Fruit fly (Drosophila melanogaster) whole organism, wandering third instar larva: ENCODE results near the gene Fadd.

Experiments
- Abd-B ChIP-seq: fragments of >200 bp; optimal IDR thresholded peaks from 2 replicates; lab custom pipeline; 2017; ENCODE audit warnings: missing biosample characterization, missing genetic modification characterization
- CG32264 ChIP-seq: fragments of 200-800 bp; sonication (Bioruptor generic); optimal IDR thresholded peaks from 2 replicates; lab custom pipeline; 2016; ENCODE audit warnings: missing biosample characterization, missing genetic modification characterization
- CG9705 ChIP-seq: fragments of 200-800 bp; sonication (Bioruptor generic); optimal IDR thresholded peaks from 2 replicates; lab custom pipeline; 2018; ENCODE audit warnings: missing biosample characterization, mild to moderate bottlenecking, missing genetic modification characterization
- CrebA ChIP-seq: fragments of 200-800 bp; sonication (Bioruptor generic); optimal IDR thresholded peaks from 2 replicates; lab custom pipeline; 2016; ENCODE audit warnings: missing biosample characterization, mild to moderate bottlenecking, missing genetic modification characterization, borderline replicate concordance
- Dfd ChIP-seq: fragments of >200 bp; optimal IDR thresholded peaks from 2 replicates; lab custom pipeline; 2017; ENCODE audit warnings: missing biosample characterization, missing genetic modification characterization
- Dif ChIP-seq: fragments of 200-275, 200-300 bp; sonication (Bioruptor generic); optimal IDR thresholded peaks from 2 replicates; lab custom pipeline; 2018; ENCODE audit warnings: missing biosample characterization, missing genetic modification characterization; ENCODE audit not compliant: partially characterized antibody
- GATAd ChIP-seq: sonication (Bioruptor generic); optimal IDR thresholded peaks from 2 replicates; lab custom pipeline; 2016; ENCODE audit warnings: missing biosample characterization, missing genetic modification characterization
- HLH106 ChIP-seq: fragments of 200-800 bp; optimal IDR thresholded peaks from 3 replicates; lab custom pipeline; 2019; ENCODE audit warnings: missing biosample characterization, mild to moderate bottlenecking, missing genetic modification characterization, moderate library complexity
- Hnf4 ChIP-seq: fragments of 200-800 bp; sonication (Bioruptor generic); optimal IDR thresholded peaks from 2 replicates; lab custom pipeline; 2016; ENCODE audit warnings: missing biosample characterization, mild to moderate bottlenecking, missing genetic modification characterization
- Hr78 ChIP-seq: fragments of >200 bp; optimal IDR thresholded peaks from 2 replicates; lab custom pipeline; 2017; ENCODE audit warnings: missing biosample characterization, missing genetic modification characterization
- Hr83 ChIP-seq: fragments of 200-300 bp; sonication (Bioruptor generic); optimal IDR thresholded peaks from 2 replicates; lab custom pipeline; 2016; ENCODE audit warnings: missing biosample characterization, mild to moderate bottlenecking, missing genetic modification characterization, moderate library complexity; ENCODE audit not compliant: poor library complexity, severe bottlenecking
- Jra ChIP-seq: sonication (Bioruptor generic); optimal IDR thresholded peaks from 2 replicates; lab custom pipeline; 2016; ENCODE audit warnings: missing biosample characterization, missing genetic modification characterization
- Mio ChIP-seq: sonication (Bioruptor generic); optimal IDR thresholded peaks from 2 replicates; lab custom pipeline; 2016; ENCODE audit warnings: missing biosample characterization, missing genetic modification characterization
- Myc ChIP-seq: fragments of >200 bp; optimal IDR thresholded peaks from 2 replicates; lab custom pipeline; 2017
- N ChIP-seq: fragments of >200 bp; optimal IDR thresholded peaks from 2 replicates; lab custom pipeline; 2018; ENCODE audit warnings: missing biosample characterization, missing external identifiers, missing genetic modification characterization
- OdsH ChIP-seq: fragments of 200-800 bp; sonication (Bioruptor generic); optimal IDR thresholded peaks from 2 replicates; lab custom pipeline; 2016; ENCODE audit warnings: missing biosample characterization, mild to moderate bottlenecking, missing genetic modification characterization
- Rel ChIP-seq, 2 experiments: fragments of 200-800 bp; sonication (Bioruptor generic) in 1 of 2; optimal IDR thresholded peaks; 2 replicates in 1 of 2; 3 replicates in 1 of 2; lab custom pipeline; 2016 to 2019; ENCODE audit warnings: mild to moderate bottlenecking in 2 of 2, missing biosample characterization in 2 of 2, missing genetic modification characterization in 2 of 2, moderate library complexity in 1 of 2
- Sp1 ChIP-seq: fragments of 200-800 bp; sonication (Bioruptor generic); optimal IDR thresholded peaks from 3 replicates; lab custom pipeline; 2019; ENCODE audit warnings: missing biosample characterization, mild to moderate bottlenecking, missing genetic modification characterization, moderate library complexity
- Vsx2 ChIP-seq: fragments of 200-300, 225-300 bp; sonication (Bioruptor generic); optimal IDR thresholded peaks from 2 replicates; lab custom pipeline; 2018; ENCODE audit warnings: missing biosample characterization, missing genetic modification characterization; ENCODE audit not compliant: partially characterized antibody
- br ChIP-seq: fragments of 200-800 bp; sonication (Bioruptor generic); optimal IDR thresholded peaks from 2 replicates; lab custom pipeline; 2016; ENCODE audit warnings: missing biosample characterization, missing genetic modification characterization
- brk ChIP-seq: fragments of 200-800 bp; sonication (Bioruptor generic); optimal IDR thresholded peaks from 2 replicates; lab custom pipeline; 2016; ENCODE audit warnings: missing biosample characterization, mild to moderate bottlenecking, missing genetic modification characterization
- dl ChIP-seq, 2 experiments: fragments of 175-275, 200-275 bp in 1 of 2; fragments of 200-275 bp in 1 of 2; sonication (Bioruptor generic); optimal IDR thresholded peaks; lab custom pipeline; 2018; ENCODE audit warnings: mild to moderate bottlenecking in 2 of 2, missing biosample characterization in 2 of 2, missing genetic modification characterization in 2 of 2, moderate library complexity in 2 of 2; ENCODE audit not compliant: partially characterized antibody in 2 of 2, insufficient read depth in 1 of 2
- dmrt93B ChIP-seq: fragments of 200-800 bp; sonication (Bioruptor generic); optimal IDR thresholded peaks from 2 replicates; lab custom pipeline; 2018; ENCODE audit warnings: missing biosample characterization, mild to moderate bottlenecking, missing genetic modification characterization
- dsf ChIP-seq: sonication (Bioruptor generic); optimal IDR thresholded peaks from 2 replicates; lab custom pipeline; 2016; ENCODE audit warnings: missing biosample characterization, missing genetic modification characterization, borderline replicate concordance
- ey ChIP-seq: fragments of 200-800 bp; sonication (Bioruptor generic); optimal IDR thresholded peaks from 2 replicates; lab custom pipeline; 2016; ENCODE audit warnings: missing biosample characterization, missing genetic modification characterization
- foxo ChIP-seq, 2 experiments: fragments of 200-800 bp; sonication (Bioruptor generic); optimal IDR thresholded peaks; 2 replicates in 1 of 2; 3 replicates in 1 of 2; lab custom pipeline; 2016 to 2017; ENCODE audit warnings: missing biosample characterization in 2 of 2, missing genetic modification characterization in 2 of 2
- fru ChIP-seq: fragments of 200-800 bp; sonication (Bioruptor generic); optimal IDR thresholded peaks from 3 replicates; lab custom pipeline; 2016; ENCODE audit warnings: missing biosample characterization, mild to moderate bottlenecking, missing genetic modification characterization
- h ChIP-seq: fragments of 200-800 bp; sonication (Bioruptor generic); optimal IDR thresholded peaks from 3 replicates; lab custom pipeline; 2016; ENCODE audit warnings: missing biosample characterization, mild to moderate bottlenecking, missing genetic modification characterization
- jim ChIP-seq: fragments of 175-275, 200-325 bp; sonication (Bioruptor generic); optimal IDR thresholded peaks from 2 replicates; lab custom pipeline; 2016; ENCODE audit warnings: missing biosample characterization, mild to moderate bottlenecking, missing genetic modification characterization
- lola ChIP-seq: fragments of >200 bp; optimal IDR thresholded peaks from 2 replicates; lab custom pipeline; 2017; ENCODE audit warnings: missing biosample characterization, missing genetic modification characterization
- pan ChIP-seq: fragments of >200 bp; optimal IDR thresholded peaks from 2 replicates; lab custom pipeline; 2017
- psq ChIP-seq: fragments of 200-800 bp; sonication (Bioruptor generic); optimal IDR thresholded peaks from 3 replicates; lab custom pipeline; 2017; ENCODE audit warnings: missing biosample characterization, mild to moderate bottlenecking, missing genetic modification characterization, moderate library complexity
- rgr ChIP-seq: fragments of 200-800 bp; sonication (Bioruptor generic); optimal IDR thresholded peaks from 3 replicates; lab custom pipeline; 2016; ENCODE audit warnings: missing biosample characterization, mild to moderate bottlenecking, missing genetic modification characterization
- sage ChIP-seq: fragments of 200-800 bp; sonication (Bioruptor generic); optimal IDR thresholded peaks from 2 replicates; lab custom pipeline; 2016; ENCODE audit warnings: missing biosample characterization, mild to moderate bottlenecking, missing genetic modification characterization
- sv ChIP-seq: fragments of 200-800 bp; sonication (Bioruptor generic); optimal IDR thresholded peaks from 3 replicates; lab custom pipeline; 2016; ENCODE audit warnings: missing biosample characterization, missing genetic modification characterization
- tai ChIP-seq: sonication (Bioruptor generic); optimal IDR thresholded peaks from 2 replicates; lab custom pipeline; 2016; ENCODE audit warnings: missing biosample characterization, missing genetic modification characterization
- usp ChIP-seq: fragments of >200 bp; optimal IDR thresholded peaks from 2 replicates; lab custom pipeline; 2017; ENCODE audit warnings: missing biosample characterization, missing genetic modification characterization
- woc ChIP-seq: sonication (Bioruptor generic); optimal IDR thresholded peaks from 2 replicates; lab custom pipeline; 2016; ENCODE audit warnings: missing biosample characterization, mild to moderate bottlenecking, missing genetic modification characterization

The Fadd gene

dm6 chr3R:22042283-22042875, 8.1 kb downstream of the Fadd start:
- TF ChIP-seq dl (GFP tag; optimal IDR thresholded peaks at IDR 0.05; lab: Kevin White, UChicago; ENCODE audit: insufficient read depth in 1 of 2, partially characterized antibody in 2 of 2), result peak; percentile 75 to 76
- no peak for TF ChIP-seq pan (lab: Kevin White, UChicago)
- peak; percentile 82 for TF ChIP-seq psq (GFP tag; lab: Kevin White, UChicago)
- TF ChIP-seq Hr78 (GFP tag; lab: Kevin White, UChicago), result no peak
- TF ChIP-seq usp (GFP tag; lab: Kevin White, UChicago), result no peak
- no peak for TF ChIP-seq ey
- TF ChIP-seq sage (GFP tag; lab: Kevin White, UChicago), result peak; percentile 52
- no peak for TF ChIP-seq fru (GFP tag; lab: Kevin White, UChicago)
- no peak for TF ChIP-seq N
- TF ChIP-seq Dif, result peak; percentile 74
- no peak for TF ChIP-seq CG32264 (GFP tag; lab: Kevin White, UChicago)

dm6 chr3R:22042982-22043381, 8.7 kb downstream of the Fadd start:
- no peak for TF ChIP-seq Abd-B (GFP tag; lab: Kevin White, UChicago)
- TF ChIP-seq Sp1 (GFP tag; lab: Kevin White, UChicago), result no peak
- TF ChIP-seq foxo (GFP tag; optimal IDR thresholded peaks at IDR 0.05; lab: Kevin White, UChicago), result no peak
- TF ChIP-seq sage (GFP tag; lab: Kevin White, UChicago), result no peak
- no peak for TF ChIP-seq Mio (GFP tag; lab: Kevin White, UChicago)

- TF ChIP-seq foxo (GFP tag; optimal IDR thresholded peaks at IDR 0.05; lab: Kevin White, UChicago), result peak in 1 of 2 experiments; percentile 10
- peak; percentile 61 for TF ChIP-seq sage (GFP tag; lab: Kevin White, UChicago)
- peak; percentile 43 for TF ChIP-seq h (GFP tag; lab: Kevin White, UChicago)
- TF ChIP-seq tai (GFP tag; lab: Kevin White, UChicago), result peak; percentile 66
- TF ChIP-seq jim (GFP tag; lab: Kevin White, UChicago), result peak; percentile 83
- no peak for TF ChIP-seq dmrt93B (GFP tag; lab: Kevin White, UChicago)
- no peak for TF ChIP-seq Abd-B (GFP tag; lab: Kevin White, UChicago)
- no peak for TF ChIP-seq Dfd (GFP tag; lab: Kevin White, UChicago)
- peak; percentile 41 for TF ChIP-seq Hnf4
- peak; percentile 1 for TF ChIP-seq Rel (GFP tag; optimal IDR thresholded peaks at IDR 0.05; lab: Kevin White, UChicago)
- TF ChIP-seq Rel (tag; optimal IDR thresholded peaks at IDR 0.05; lab: Kevin White, UChicago), result peak; percentile 96
- no peak for TF ChIP-seq GATAd (GFP tag; lab: Kevin White, UChicago)
- no peak for TF ChIP-seq Sp1 (GFP tag; lab: Kevin White, UChicago)
- peak; percentile 51 to 57 for TF ChIP-seq dl (GFP tag; optimal IDR thresholded peaks at IDR 0.05; lab: Kevin White, UChicago; ENCODE audit: insufficient read depth in 1 of 2, partially characterized antibody in 2 of 2)
- peak; percentile 59 for TF ChIP-seq Jra
- TF ChIP-seq N, result no peak
- no peak for TF ChIP-seq Hr78 (GFP tag; lab: Kevin White, UChicago)
- TF ChIP-seq br (GFP tag; lab: Kevin White, UChicago), result peak; percentile 3
- TF ChIP-seq Hr83 (GFP tag; lab: Kevin White, UChicago), result peak; percentile 31
- peak; percentile 15 for TF ChIP-seq woc (GFP tag; lab: Kevin White, UChicago)
- TF ChIP-seq brk, result no peak
- no peak for TF ChIP-seq HLH106 (tag; lab: Kevin White, UChicago)
- no peak for TF ChIP-seq CrebA (GFP tag; lab: Kevin White, UChicago)
- TF ChIP-seq lola (GFP tag; lab: Kevin White, UChicago), result no peak
- no peak for TF ChIP-seq CG9705 (GFP tag; lab: Kevin White, UChicago)
- no peak for TF ChIP-seq Mio (GFP tag; lab: Kevin White, UChicago)
- TF ChIP-seq pan (lab: Kevin White, UChicago), result no peak
- no peak for TF ChIP-seq Vsx2
- peak; percentile 71 for TF ChIP-seq fru (GFP tag; lab: Kevin White, UChicago)
- TF ChIP-seq usp (GFP tag; lab: Kevin White, UChicago), result no peak
- TF ChIP-seq OdsH (GFP tag; lab: Kevin White, UChicago), result no peak
- no peak for TF ChIP-seq ey
- TF ChIP-seq dsf (GFP tag; lab: Kevin White, UChicago), result no peak
- TF ChIP-seq Dif, result peak; percentile 56
- TF ChIP-seq sv (GFP tag; lab: Kevin White, UChicago), result no peak
- no peak for TF ChIP-seq Myc (lab: Kevin White, UChicago)
- no peak for TF ChIP-seq CG32264 (GFP tag; lab: Kevin White, UChicago)
- peak; percentile 99 for TF ChIP-seq psq (GFP tag; lab: Kevin White, UChicago)
- peak; percentile 21 for TF ChIP-seq rgr (GFP tag; lab: Kevin White, UChicago)
- TF ChIP-seq, all 38 proteins: peak for 16
These were observed 9.6 kb downstream of the Fadd start for dm6 chr3R:22043748-22044402.
